Worm (Caenorhabditis elegans) whole organism, L4/young adult: Measurements from ENCODE around the gene F12A10.9.
"Not testable (repeated sequence)": the region's sequence is repeated elsewhere in the genome, so short reads cannot be mapped to it uniquely, and the experiment has no call there.

Experiments used
- W03F9.2 ChIP-seq: fragments of 150-350 bp; optimal IDR thresholded peaks from 2 replicates; lab custom pipeline; 2014; ENCODE audit warnings: missing biosample characterization, missing genetic modification characterization
- dao-5 ChIP-seq: sonication (generic microtip); optimal IDR thresholded peaks from 2 replicates; lab custom pipeline; 2016; ENCODE audit warnings: missing genotype, missing genetic modification characterization, moderate library complexity, missing compliant biosample characterization
- him-1 ChIP-seq: sonication (generic microtip); optimal IDR thresholded peaks from 2 replicates; lab custom pipeline; 2016; ENCODE audit warnings: missing genotype, missing genetic modification reagents, missing genetic modification characterization, missing compliant biosample characterization

Gene F12A10.9

DNA sequence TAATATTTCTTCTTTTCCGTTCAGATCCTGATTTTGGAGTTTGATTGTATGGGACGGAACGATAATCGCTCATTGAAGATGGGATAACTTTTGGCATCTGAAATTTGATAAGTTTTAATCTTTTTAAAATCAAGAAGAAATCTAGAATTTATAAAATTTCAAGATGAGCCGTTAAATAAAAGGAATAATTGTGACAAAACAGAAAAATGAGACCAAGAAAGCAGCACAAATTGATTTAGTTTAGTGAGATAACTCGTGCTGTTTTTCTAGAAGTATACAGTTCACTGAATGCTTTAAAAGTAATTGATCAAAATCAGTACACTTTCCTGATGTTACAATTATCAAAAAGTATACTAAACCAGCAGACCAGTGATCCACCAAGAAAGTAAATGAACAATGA, 41.6 kb downstream of the F12A10.9 start, which contains the start of gene hlh-27:
Gene hlh-27 (minus strand): TSS at position 101 of the 400 bp plus-strand sequence.
- not testable (repeated sequence) for TF ChIP-seq W03F9.2, him-1, dao-5 (tag; lab: Kevin White, UChicago)

DNA sequence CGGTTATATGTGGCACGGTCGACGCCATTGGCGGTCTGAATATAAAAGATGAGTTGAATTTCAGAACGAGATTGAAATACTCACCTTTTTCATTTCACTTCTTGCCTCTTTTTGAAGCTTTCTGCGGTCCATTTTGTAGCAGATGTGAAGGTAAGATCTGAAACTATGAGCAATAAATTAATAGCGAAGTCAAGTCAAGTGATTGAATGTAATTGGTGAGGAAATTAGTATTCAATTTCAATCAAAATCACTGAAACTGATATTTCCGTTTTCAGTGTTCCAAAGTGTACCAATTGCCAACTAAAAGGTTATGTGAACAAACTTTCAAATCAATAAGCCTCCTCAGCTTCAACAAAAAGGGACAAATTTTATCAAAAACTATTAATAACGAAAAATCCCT, 43.2 kb downstream of the F12A10.9 start, which contains the start of gene C17C3.24:
Gene C17C3.24 (minus strand): TSS at position 101 of the 400 bp plus-strand sequence.
- TF ChIP-seq dao-5 (tag; lab: Kevin White, UChicago) (no peak), W03F9.2 (tag; lab: Kevin White, UChicago) (no peak), him-1 (tag; lab: Kevin White, UChicago) (no peak)

DNA sequence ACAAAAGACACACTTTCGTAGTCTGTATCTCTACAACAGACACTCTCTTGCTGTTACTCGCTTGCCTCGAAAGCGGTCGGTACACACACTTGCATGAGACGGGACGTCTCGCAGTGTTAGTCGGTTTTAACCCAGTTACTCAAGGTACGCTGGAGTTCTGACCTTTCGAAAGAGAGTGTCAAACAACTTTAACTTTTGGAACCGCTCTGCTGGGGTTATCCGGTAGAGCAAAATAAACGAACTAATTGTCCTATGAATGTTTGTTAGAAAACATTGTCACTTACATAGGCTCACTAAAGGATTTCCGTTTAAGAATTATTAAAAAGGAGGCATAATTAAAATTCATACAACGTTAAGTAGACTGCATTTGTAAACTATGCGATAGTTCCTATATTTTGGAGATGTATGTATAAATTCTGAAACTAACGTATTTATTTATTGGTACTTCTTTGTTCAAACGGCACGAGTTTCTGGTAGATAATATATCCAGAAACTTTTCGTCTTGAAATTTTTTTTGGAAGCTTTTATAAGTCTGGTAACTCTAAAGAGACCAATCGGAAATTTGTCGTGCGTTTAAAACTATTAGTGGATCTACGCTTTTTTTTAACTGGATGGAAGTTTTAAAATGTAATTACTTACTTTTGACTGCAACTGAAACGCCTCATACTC, 45.1 kb downstream of the F12A10.9 start:
- TF ChIP-seq W03F9.2 (tag; lab: Kevin White, UChicago) (peak; percentile 80), dao-5 (tag; lab: Kevin White, UChicago) (peak; percentile 89), him-1 (tag; lab: Kevin White, UChicago) (peak; percentile 98)

DNA sequence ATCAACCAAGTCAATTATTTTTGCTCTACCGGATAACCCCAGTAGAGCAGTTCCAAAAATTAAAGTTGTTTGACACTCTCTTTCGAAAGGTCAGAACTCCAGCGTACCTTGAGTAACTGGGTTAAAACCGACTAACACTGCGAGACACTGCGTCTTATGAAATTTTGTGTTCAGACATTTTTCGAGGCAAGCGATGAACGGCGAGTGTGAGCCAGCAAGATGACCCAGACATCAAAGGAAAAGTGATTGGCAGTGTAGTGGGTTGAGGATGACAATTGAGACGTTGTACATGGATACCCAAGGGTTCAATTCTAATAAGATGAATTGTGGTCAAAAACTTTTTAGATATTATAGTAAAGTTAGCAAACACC, 45.6 kb downstream of the F12A10.9 start:
- no peak for TF ChIP-seq W03F9.2 (tag; lab: Kevin White, UChicago)
- TF ChIP-seq him-1 (tag; lab: Kevin White, UChicago) = no peak
- no peak for TF ChIP-seq dao-5 (tag; lab: Kevin White, UChicago)

DNA sequence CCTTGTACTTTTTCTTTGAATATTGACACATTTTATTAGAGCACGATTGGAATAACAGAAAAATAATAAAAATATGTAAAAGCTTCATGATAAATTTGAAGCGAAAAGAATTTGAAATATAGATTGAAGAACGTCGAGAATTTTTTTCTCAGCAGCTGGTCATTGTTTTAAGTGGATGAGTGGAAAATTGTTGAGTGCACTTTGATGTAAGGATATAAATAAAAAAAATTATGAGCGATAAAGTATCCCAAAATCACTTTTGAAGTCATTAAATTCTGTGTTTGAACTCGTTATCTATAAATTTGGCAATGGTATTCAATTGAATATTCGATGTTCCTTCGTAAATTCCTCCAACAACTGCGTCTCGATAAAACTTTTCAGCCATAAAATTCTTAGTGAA, 46.3 kb downstream of the F12A10.9 start, which contains the start of gene ins-13:
Gene ins-13 (minus strand): TSS at position 101 of the 400 bp plus-strand sequence.
- TF ChIP-seq him-1 (tag; lab: Kevin White, UChicago) (no peak), W03F9.2 (tag; lab: Kevin White, UChicago) (no peak), dao-5 (tag; lab: Kevin White, UChicago) (no peak)

DNA sequence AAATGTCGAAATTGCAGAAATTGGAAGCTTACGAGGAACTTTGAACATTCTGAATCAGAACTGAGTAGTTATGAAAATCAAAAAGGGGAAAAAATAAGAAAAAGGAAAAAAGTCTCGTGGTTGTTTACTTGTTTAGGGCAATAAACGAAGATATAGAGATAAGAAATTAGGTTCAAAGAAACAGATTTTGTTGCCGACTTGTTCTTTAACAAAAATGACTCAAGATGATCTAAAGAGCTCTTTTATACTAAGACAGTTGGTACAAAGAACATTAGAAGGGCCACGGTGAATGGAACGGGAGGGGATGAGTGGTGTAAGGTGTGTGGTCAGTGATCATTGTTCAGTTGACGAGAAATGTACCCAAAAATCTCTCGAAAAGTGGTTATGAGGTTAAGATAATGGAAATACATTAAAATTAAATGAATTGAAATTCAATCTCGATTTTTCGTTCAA, 49.0 kb downstream of the F12A10.9 start, which contains the start of gene acdh-2:
Gene acdh-2 (minus strand): TSS at position 51 of the 453 bp plus-strand sequence.
- TF ChIP-seq W03F9.2 (tag; lab: Kevin White, UChicago) (no peak), him-1 (tag; lab: Kevin White, UChicago) (no peak), dao-5 (tag; lab: Kevin White, UChicago) (no peak)
